Fruit fly (Drosophila melanogaster) whole organism, prepupa: ENCODE measurements around the gene Mur2B.

Source experiments
- Blimp-1 ChIP-seq: fragments of 200-800 bp; sonication (Bioruptor generic); optimal IDR thresholded peaks from 3 replicates; lab custom pipeline; 2017; ENCODE audit warnings: missing biosample characterization, missing genetic modification characterization, mild to moderate bottlenecking, moderate library complexity, missing genetic modification reagents
- CG10631 ChIP-seq: fragments of 200-800 bp; sonication (Bioruptor generic); optimal IDR thresholded peaks from 2 replicates; lab custom pipeline; 2016; ENCODE audit warnings: missing biosample characterization, missing genetic modification characterization
- CG11294 ChIP-seq: fragments of 200-800 bp; sonication (Bioruptor generic); IDR thresholded peaks from 2 replicates; pipeline ENCODE4 v1.3.6; 2022; ENCODE audit warnings: missing biosample characterization, missing genetic modification characterization
- CG11902 ChIP-seq: fragments of 200-800 bp; sonication (Bioruptor generic); optimal IDR thresholded peaks from 3 replicates; lab custom pipeline; 2016; ENCODE audit warnings: missing biosample characterization, missing genetic modification characterization
- CG15336 ChIP-seq: fragments of 200-800 bp; sonication (Bioruptor generic); IDR thresholded peaks from 2 replicates; pipeline ENCODE4 v1.3.6; 2022; ENCODE audit warnings: missing biosample characterization, missing genetic modification characterization
- CG1621 ChIP-seq: fragments of 200-800 bp; sonication (Bioruptor generic); optimal IDR thresholded peaks from 3 replicates; lab custom pipeline; 2018; ENCODE audit warnings: missing biosample characterization, mild to moderate bottlenecking, missing genetic modification characterization
- CG3032 ChIP-seq: fragments of 200-800 bp; optimal IDR thresholded peaks from 2 replicates; lab custom pipeline; 2019; ENCODE audit warnings: missing biosample characterization, mild to moderate bottlenecking, missing genetic modification characterization, moderate library complexity
- CG31627 ChIP-seq: fragments of 200-800 bp; sonication (Bioruptor generic); optimal IDR thresholded peaks from 3 replicates; lab custom pipeline; 2016; ENCODE audit warnings: missing biosample characterization, missing genetic modification characterization
- CG32006 ChIP-seq: fragments of 200-800 bp; sonication (Bioruptor generic); optimal IDR thresholded peaks from 3 replicates; lab custom pipeline; 2017; ENCODE audit warnings: missing biosample characterization, mild to moderate bottlenecking, missing genetic modification characterization
- CG34406 ChIP-seq: fragments of 200-800 bp; sonication (Bioruptor generic); optimal IDR thresholded peaks from 3 replicates; lab custom pipeline; 2016; ENCODE audit warnings: missing biosample characterization, missing genetic modification characterization
- CG3919 ChIP-seq: fragments of 200-800 bp; sonication (Bioruptor generic); optimal IDR thresholded peaks from 3 replicates; lab custom pipeline; 2016; ENCODE audit warnings: missing biosample characterization, missing genetic modification characterization
- CG4318 ChIP-seq: fragments of 200-800 bp; sonication (Bioruptor generic); optimal IDR thresholded peaks from 3 replicates; lab custom pipeline; 2017; ENCODE audit warnings: missing biosample characterization, mild to moderate bottlenecking, missing genetic modification characterization
- CG6163 ChIP-seq: fragments of 200-800 bp; sonication (Bioruptor generic); IDR thresholded peaks from 3 replicates; pipeline ENCODE4 v1.3.6; 2022; ENCODE audit warnings: missing biosample characterization, missing genetic modification characterization
- CG6276 ChIP-seq: fragments of 200-800 bp; sonication (Bioruptor generic); optimal IDR thresholded peaks from 2 replicates; lab custom pipeline; 2017; ENCODE audit warnings: missing biosample characterization, mild to moderate bottlenecking, missing genetic modification characterization
- CG6792 ChIP-seq: fragments of 200-800 bp; sonication (Bioruptor generic); optimal IDR thresholded peaks from 3 replicates; lab custom pipeline; 2016; ENCODE audit warnings: missing biosample characterization, missing genetic modification characterization
- CG7368 ChIP-seq: fragments of 200-800 bp; sonication (Bioruptor generic); optimal IDR thresholded peaks from 3 replicates; lab custom pipeline; 2016; ENCODE audit warnings: missing biosample characterization, missing genetic modification characterization
- CG8119 ChIP-seq: fragments of 200-800 bp; sonication (Bioruptor generic); IDR thresholded peaks from 3 replicates; pipeline ENCODE4 v1.3.6; 2022; ENCODE audit warnings: missing biosample characterization, missing genetic modification characterization
- CG9139 ChIP-seq: fragments of 200-800 bp; sonication (Bioruptor generic); optimal IDR thresholded peaks from 3 replicates; lab custom pipeline; 2017; ENCODE audit warnings: missing biosample characterization, mild to moderate bottlenecking, missing genetic modification characterization
- Eip75B ChIP-seq: fragments of 200-800 bp; sonication (Bioruptor generic); optimal IDR thresholded peaks from 3 replicates; lab custom pipeline; 2016; ENCODE audit warnings: missing biosample characterization, missing genetic modification characterization
- Eip78C ChIP-seq: fragments of 200-800 bp; sonication (Bioruptor generic); peaks from one replicate; lab custom pipeline; 2016; ENCODE audit warnings: missing biosample characterization, missing genetic modification characterization
- Eip93F ChIP-seq: fragments of 200-800 bp; sonication (Bioruptor generic); optimal IDR thresholded peaks from 2 replicates; lab custom pipeline; 2016; ENCODE audit warnings: missing biosample characterization, mild to moderate bottlenecking, missing genetic modification characterization
- Ets21C ChIP-seq: fragments of 200-800 bp; sonication (Bioruptor generic); optimal IDR thresholded peaks from 3 replicates; lab custom pipeline; 2016; ENCODE audit warnings: missing biosample characterization, missing genetic modification characterization
- Ets96B ChIP-seq: fragments of 200-800 bp; optimal IDR thresholded peaks from 2 replicates; lab custom pipeline; 2019; ENCODE audit warnings: missing biosample characterization, mild to moderate bottlenecking, missing genetic modification characterization, moderate library complexity
- Gug ChIP-seq: fragments of 200-800 bp; sonication (Bioruptor generic); IDR thresholded peaks from 2 replicates; pipeline ENCODE4 v1.3.6; 2022; ENCODE audit warnings: missing biosample characterization, missing genetic modification characterization
- Hr38 ChIP-seq: sonication (Bioruptor generic); optimal IDR thresholded peaks from 2 replicates; lab custom pipeline; 2016; ENCODE audit warnings: missing biosample characterization, missing genetic modification characterization
- Hr39 ChIP-seq: fragments of 200-800 bp; sonication (Bioruptor generic); optimal IDR thresholded peaks from 2 replicates; lab custom pipeline; 2016; ENCODE audit warnings: missing biosample characterization, missing genetic modification characterization
- Met ChIP-seq: fragments of 200-800 bp; sonication (Bioruptor generic); optimal IDR thresholded peaks from 3 replicates; lab custom pipeline; 2016; ENCODE audit warnings: missing biosample characterization, missing genetic modification characterization
- Smox ChIP-seq: fragments of 200-800 bp; sonication (Bioruptor generic); optimal IDR thresholded peaks from 3 replicates; lab custom pipeline; 2016; ENCODE audit warnings: missing biosample characterization, missing genetic modification characterization
- Sox15 ChIP-seq: fragments of 200-800 bp; sonication (Bioruptor generic); optimal IDR thresholded peaks from 3 replicates; lab custom pipeline; 2016; ENCODE audit warnings: missing biosample characterization, missing genetic modification characterization
- achi ChIP-seq: fragments of 200-800 bp; sonication (Bioruptor generic); optimal IDR thresholded peaks from 3 replicates; lab custom pipeline; 2016; ENCODE audit warnings: missing biosample characterization, missing genetic modification characterization
- acj6 ChIP-seq: fragments of 200-800 bp; sonication (Bioruptor generic); optimal IDR thresholded peaks from 3 replicates; lab custom pipeline; 2016; ENCODE audit warnings: missing biosample characterization, missing genetic modification characterization
- cyc ChIP-seq: fragments of 200-800 bp; sonication (Bioruptor generic); optimal IDR thresholded peaks from 3 replicates; lab custom pipeline; 2016; ENCODE audit warnings: missing biosample characterization, missing genetic modification characterization
- dac ChIP-seq: fragments of 200-800 bp; sonication (Bioruptor generic); optimal IDR thresholded peaks from 2 replicates; lab custom pipeline; 2017; ENCODE audit warnings: missing biosample characterization, mild to moderate bottlenecking, missing genetic modification characterization
- dsx ChIP-seq: fragments of 200-800 bp; optimal IDR thresholded peaks from 3 replicates; lab custom pipeline; 2019; ENCODE audit warnings: missing biosample characterization, mild to moderate bottlenecking, missing genetic modification characterization, moderate library complexity; ENCODE audit not compliant: poor library complexity, severe bottlenecking
- fd59A ChIP-seq: fragments of 200-800 bp; sonication (Bioruptor generic); optimal IDR thresholded peaks from 2 replicates; lab custom pipeline; 2017; ENCODE audit warnings: missing biosample characterization, mild to moderate bottlenecking, missing genetic modification characterization, missing genetic modification reagents
- fkh ChIP-seq: fragments of 200-800 bp; sonication (Bioruptor generic); optimal IDR thresholded peaks from 3 replicates; lab custom pipeline; 2017; ENCODE audit warnings: missing biosample characterization, mild to moderate bottlenecking, missing genetic modification characterization, moderate library complexity
- lz ChIP-seq: fragments of 200-800 bp; sonication (Bioruptor generic); optimal IDR thresholded peaks from 3 replicates; lab custom pipeline; 2016; ENCODE audit warnings: missing biosample characterization, missing genetic modification characterization
- pdm3 ChIP-seq: fragments of 200-800 bp; sonication (Bioruptor generic); optimal IDR thresholded peaks from 3 replicates; lab custom pipeline; 2016; ENCODE audit warnings: missing biosample characterization, missing genetic modification characterization
- salr ChIP-seq, 2 experiments: fragments of 200-800 bp; sonication (Bioruptor generic); optimal IDR thresholded peaks; 3 replicates each; lab custom pipeline; 2016 to 2018; ENCODE audit warnings: missing biosample characterization in 2 of 2, missing genetic modification characterization in 2 of 2, mild to moderate bottlenecking in 1 of 2
- svp ChIP-seq: fragments of 200-800 bp; sonication (Bioruptor generic); peaks from one replicate; lab custom pipeline; 2016; ENCODE audit warnings: missing biosample characterization, missing genetic modification characterization
- vri ChIP-seq: fragments of 200-800 bp; sonication (Bioruptor generic); optimal IDR thresholded peaks from 3 replicates; lab custom pipeline; 2016; ENCODE audit warnings: missing biosample characterization, mild to moderate bottlenecking, missing genetic modification characterization

Gene Mur2B

dm6 chrX:1669214-1669613 lies 626 bp upstream of the Mur2B start, which contains the start of the genes CG3740 and hfw (continued):
- TF ChIP-seq Eip78C (GFP tag; lab: Kevin White, UChicago) (peak; percentile 65), Hr38 (no peak), CG4318 (GFP tag; lab: Kevin White, UChicago) (no peak), Met (peak; percentile 65), lz (GFP tag; lab: Kevin White, UChicago) (peak; percentile 60), dac (GFP tag; lab: Kevin White, UChicago) (peak; percentile 37), CG3919 (GFP tag; lab: Kevin White, UChicago) (peak; percentile 63), CG3032 (tag; lab: Kevin White, UChicago) (peak; percentile 57), CG34406 (GFP tag; lab: Kevin White, UChicago) (peak; percentile 58), CG15336 (peak; percentile 57; the same call in 1 of the 2 replicates), achi (peak; percentile 63), svp (GFP tag; lab: Kevin White, UChicago) (peak; percentile 27), cyc (peak; percentile 62), CG11902 (peak; percentile 53), vri (peak; percentile 62), CG9139 (GFP tag; lab: Kevin White, UChicago) (no peak), CG32006 (GFP tag; lab: Kevin White, UChicago) (no peak), CG8119 (GFP tag; lab: Robert Waterston, UW) (peak; percentile 56; the same call in 1 of the 3 replicates), CG6163 (GFP tag; lab: Robert Waterston, UW) (peak; percentile 77), acj6 (GFP tag; lab: Kevin White, UChicago) (no peak), CG10631 (peak; percentile 80), salr (GFP tag; optimal IDR thresholded peaks at IDR 0.05; lab: Kevin White, UChicago) (no peak), Smox (GFP tag; lab: Kevin White, UChicago) (peak; percentile 64), CG6276 (GFP tag; lab: Kevin White, UChicago) (no peak), CG31627 (GFP tag; lab: Kevin White, UChicago) (peak; percentile 51), Ets96B (tag; lab: Kevin White, UChicago) (peak; percentile 62), Gug (GFP tag; lab: Robert Waterston, UW) (peak; percentile 62), dsx (GFP tag; lab: Kevin White, UChicago) (no peak), CG7368 (GFP tag; lab: Kevin White, UChicago) (peak; percentile 31), Blimp-1 (GFP tag; lab: Kevin White, UChicago) (peak; percentile 0), CG1621 (tag; lab: Kevin White, UChicago) (no peak), fd59A (GFP tag; lab: Kevin White, UChicago) (no peak)

dm6 chrX:1664836-1665235 lies 3.8 kb downstream of the Mur2B start, which contains the start of gene dor:
dor (plus strand) TSS chrX:1665052.
- TF ChIP-seq pdm3 (GFP tag; lab: Kevin White, UChicago) (no peak), Eip93F (GFP tag; lab: Kevin White, UChicago) (peak; percentile 52), Sox15 (GFP tag; lab: Kevin White, UChicago) (no peak), CG10631 (no peak), Ets21C (GFP tag; lab: Kevin White, UChicago) (no peak), CG9139 (GFP tag; lab: Kevin White, UChicago) (no peak), Eip75B (GFP tag; lab: Kevin White, UChicago) (no peak), CG6792 (no peak), vri (peak; percentile 28), CG3919 (GFP tag; lab: Kevin White, UChicago) (no peak), CG8119 (GFP tag; lab: Robert Waterston, UW) (no peak), fkh (GFP tag; lab: Kevin White, UChicago) (peak; percentile 23), CG6163 (GFP tag; lab: Robert Waterston, UW) (no peak), Hr39 (GFP tag; lab: Kevin White, UChicago) (no peak), dsx (GFP tag; lab: Kevin White, UChicago) (no peak), cyc (no peak), CG11294 (no peak)
